Worm (Caenorhabditis elegans): ENCODE results near the gene citk-1.

The citk-1 gene

ce11 chrII:13899777-13900176, 8.9 kb upstream of the citk-1 start:
- TF ChIP-seq nhr-77 (tag; optimal IDR thresholded peaks at IDR 0.05): no peak

DNA sequence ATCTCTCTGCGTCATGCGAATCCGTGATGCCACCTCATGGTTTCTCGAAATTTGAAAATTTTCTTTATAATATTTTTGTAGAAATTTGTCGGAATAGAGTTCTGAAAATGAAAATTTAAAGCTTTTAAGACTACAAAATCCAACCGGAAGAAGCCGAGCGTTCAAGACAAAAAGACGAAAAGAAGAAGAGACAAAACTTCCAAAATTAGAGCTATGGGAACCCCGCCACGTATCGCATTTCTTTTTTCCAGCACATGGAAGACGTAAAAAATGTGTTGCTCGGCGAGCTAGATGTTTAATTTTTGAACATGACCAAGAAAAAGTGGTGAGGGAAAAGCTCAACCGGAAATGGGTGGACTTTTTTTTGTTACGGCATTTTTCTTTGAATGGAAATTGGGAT, 6.7 kb upstream of the citk-1 start, which contains the start of gene W02B8.1:
Gene W02B8.1 (minus strand): TSS at position 101 of the 400 bp plus-strand sequence.
- TF ChIP-seq fos-1 (tag; optimal IDR thresholded peaks at IDR 0.05): no peak
- no peak for TF ChIP-seq nhr-237 (tag; optimal IDR thresholded peaks at IDR 0.05)
- TF ChIP-seq R02D3.7 (tag; optimal IDR thresholded peaks at IDR 0.05): no peak
- TF ChIP-seq ceh-16 (tag; optimal IDR thresholded peaks at IDR 0.05): no peak
- no peak for TF ChIP-seq snpc-4 (tag; optimal IDR thresholded peaks at IDR 0.05)
- TF ChIP-seq C34F6.9 (tag; optimal IDR thresholded peaks at IDR 0.05): no peak
- TF ChIP-seq unc-62 (GFP tag; optimal IDR thresholded peaks at IDR 0.05): no peak

DNA sequence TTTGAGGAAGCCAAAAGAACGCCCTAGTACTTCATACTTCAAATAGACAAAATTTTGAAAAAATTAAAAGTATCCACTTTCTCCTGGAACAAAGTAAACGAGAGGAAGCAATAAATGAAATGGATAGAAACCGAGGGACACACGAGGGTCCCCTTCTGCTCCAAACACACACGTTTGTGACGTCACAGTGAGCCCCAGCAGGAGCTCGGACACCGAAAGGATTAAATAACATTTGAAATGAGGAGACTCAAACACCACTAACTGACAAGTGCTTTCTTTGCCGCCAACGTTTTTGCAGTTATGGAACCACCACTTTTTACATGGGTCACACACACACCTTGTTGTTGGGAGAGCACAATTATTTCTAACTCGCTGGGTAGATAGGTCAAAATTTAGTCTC, 5.2 kb upstream of the citk-1 start:
- TF ChIP-seq dmd-4 (tag; optimal IDR thresholded peaks at IDR 0.05) (no peak), egl-27 (tag; optimal IDR thresholded peaks at IDR 0.05) (no peak), Y55F3AM.14 (GFP tag; optimal IDR thresholded peaks at IDR 0.05) (peak; percentile 29), mbf-1 (tag; optimal IDR thresholded peaks at IDR 0.05) (no peak), mdl-1 (tag; optimal IDR thresholded peaks at IDR 0.05) (peak in 1 of 2 experiments; percentile 47), unc-39 (tag; optimal IDR thresholded peaks at IDR 0.05) (no peak), crh-2 (tag; optimal IDR thresholded peaks at IDR 0.05) (no peak), C34F6.9 (tag; optimal IDR thresholded peaks at IDR 0.05) (peak; percentile 19), lin-11 (tag; optimal IDR thresholded peaks at IDR 0.05) (no peak), snpc-4 (tag; optimal IDR thresholded peaks at IDR 0.05) (no peak), sma-9 (GFP tag; optimal IDR thresholded peaks at IDR 0.05) (peak; percentile 38), sma-9 (tag; optimal IDR thresholded peaks at IDR 0.05) (no peak), lsy-2 (tag; optimal IDR thresholded peaks at IDR 0.05) (peak in 1 of 2 experiments; percentile 49), nhr-10 (tag; optimal IDR thresholded peaks at IDR 0.05) (no peak), F13H6.1 (tag; optimal IDR thresholded peaks at IDR 0.05) (peak; percentile 36), nhr-129 (tag; optimal IDR thresholded peaks at IDR 0.05) (peak; percentile 23)

DNA sequence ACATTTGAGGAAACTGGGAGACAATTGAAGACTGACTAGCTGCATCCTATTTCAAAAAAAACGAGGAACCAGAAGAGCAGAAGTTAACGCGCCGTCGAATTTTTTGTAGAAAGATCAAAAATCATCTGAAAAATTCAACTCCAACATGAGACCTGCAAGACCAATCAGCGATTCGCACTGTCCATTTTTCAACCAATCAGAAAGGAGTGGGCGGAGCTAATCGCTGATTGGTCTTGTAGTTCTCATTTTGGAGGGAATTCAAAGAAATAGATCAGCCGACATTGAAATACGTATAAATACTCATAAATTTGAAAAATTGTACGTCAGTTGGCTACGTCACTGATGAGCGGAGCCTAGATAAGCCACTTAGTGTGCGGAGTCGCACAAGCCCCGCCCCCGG, 1.1 kb upstream of the citk-1 start:
- TF ChIP-seq nhr-237 (tag; optimal IDR thresholded peaks at IDR 0.05): no peak
- no peak for TF ChIP-seq peb-1 (tag; optimal IDR thresholded peaks at IDR 0.05)
- no peak for TF ChIP-seq nhr-77 (tag; optimal IDR thresholded peaks at IDR 0.05)
- no peak for TF ChIP-seq elt-3 (tag; optimal IDR thresholded peaks at IDR 0.05)
- TF ChIP-seq crh-2 (tag; optimal IDR thresholded peaks at IDR 0.05): no peak
- no peak for TF ChIP-seq nhr-129 (tag; optimal IDR thresholded peaks at IDR 0.05)
- TF ChIP-seq R02D3.7 (tag; optimal IDR thresholded peaks at IDR 0.05): no peak
- TF ChIP-seq lin-11 (tag; optimal IDR thresholded peaks at IDR 0.05): no peak
- TF ChIP-seq nhr-21 (tag; optimal IDR thresholded peaks at IDR 0.05): no peak
- no peak for TF ChIP-seq egl-27 (tag; optimal IDR thresholded peaks at IDR 0.05)
- TF ChIP-seq sem-4 (tag; optimal IDR thresholded peaks at IDR 0.05): no peak
- TF ChIP-seq sma-3 (GFP tag; optimal IDR thresholded peaks at IDR 0.05): no peak
- TF ChIP-seq lin-39 (tag; optimal IDR thresholded peaks at IDR 0.05): no peak
- no peak for TF ChIP-seq mdl-1 (tag; optimal IDR thresholded peaks at IDR 0.05)
- no peak for TF ChIP-seq blmp-1 (tag; optimal IDR thresholded peaks at IDR 0.05; ENCODE audit: insufficient read depth)
- no peak for TF ChIP-seq ZK546.5 (tag; optimal IDR thresholded peaks at IDR 0.05)
- no peak for TF ChIP-seq fos-1 (tag; optimal IDR thresholded peaks at IDR 0.05)
- no peak for TF ChIP-seq skn-1 (tag; optimal IDR thresholded peaks at IDR 0.05)
- no peak for TF ChIP-seq ama-1 (optimal IDR thresholded peaks at IDR 0.05)

ce11 chrII:13916040-13916439, 7.3 kb downstream of the citk-1 start, which contains the start of gene mltn-3:
Gene mltn-3 (plus strand): TSS chrII:13916340.
- no peak for TF ChIP-seq alr-1 (tag; optimal IDR thresholded peaks at IDR 0.05)
- TF ChIP-seq lin-39 (tag; optimal IDR thresholded peaks at IDR 0.05): no peak
- TF ChIP-seq unc-39 (tag; optimal IDR thresholded peaks at IDR 0.05): no peak
- TF ChIP-seq ztf-1 (GFP tag; conservative IDR thresholded peaks at IDR 0.05): no peak
- no peak for TF ChIP-seq lsy-2 (tag; optimal IDR thresholded peaks at IDR 0.05)
- no peak for TF ChIP-seq ceh-82 (tag; optimal IDR thresholded peaks at IDR 0.05)
- no peak for TF ChIP-seq lin-13 (GFP tag; optimal IDR thresholded peaks at IDR 0.05)
- TF ChIP-seq egl-27 (tag; optimal IDR thresholded peaks at IDR 0.05): no peak
- no peak for TF ChIP-seq snpc-4 (tag; optimal IDR thresholded peaks at IDR 0.05)
- no peak for TF ChIP-seq ama-1 (optimal IDR thresholded peaks at IDR 0.05)
- TF ChIP-seq nhr-23 (tag; optimal IDR thresholded peaks at IDR 0.05): no peak
- TF ChIP-seq dmd-4 (tag; optimal IDR thresholded peaks at IDR 0.05): no peak
- TF ChIP-seq peb-1 (tag; optimal IDR thresholded peaks at IDR 0.05): no peak
- no peak for TF ChIP-seq nhr-21 (tag; optimal IDR thresholded peaks at IDR 0.05)
- TF ChIP-seq C34F6.9 (tag; optimal IDR thresholded peaks at IDR 0.05): no peak
- no peak for TF ChIP-seq unc-62 (GFP tag; optimal IDR thresholded peaks at IDR 0.05)
- TF ChIP-seq nhr-12 (tag; optimal IDR thresholded peaks at IDR 0.05): no peak
- no peak for TF ChIP-seq lin-11 (tag; optimal IDR thresholded peaks at IDR 0.05)
- no peak for TF ChIP-seq fos-1 (tag; optimal IDR thresholded peaks at IDR 0.05)

All from whole organism, L2 larva.